Fruit fly (Drosophila melanogaster): Measurements from ENCODE around the gene CG16952.

The CG16952 gene

DNA sequence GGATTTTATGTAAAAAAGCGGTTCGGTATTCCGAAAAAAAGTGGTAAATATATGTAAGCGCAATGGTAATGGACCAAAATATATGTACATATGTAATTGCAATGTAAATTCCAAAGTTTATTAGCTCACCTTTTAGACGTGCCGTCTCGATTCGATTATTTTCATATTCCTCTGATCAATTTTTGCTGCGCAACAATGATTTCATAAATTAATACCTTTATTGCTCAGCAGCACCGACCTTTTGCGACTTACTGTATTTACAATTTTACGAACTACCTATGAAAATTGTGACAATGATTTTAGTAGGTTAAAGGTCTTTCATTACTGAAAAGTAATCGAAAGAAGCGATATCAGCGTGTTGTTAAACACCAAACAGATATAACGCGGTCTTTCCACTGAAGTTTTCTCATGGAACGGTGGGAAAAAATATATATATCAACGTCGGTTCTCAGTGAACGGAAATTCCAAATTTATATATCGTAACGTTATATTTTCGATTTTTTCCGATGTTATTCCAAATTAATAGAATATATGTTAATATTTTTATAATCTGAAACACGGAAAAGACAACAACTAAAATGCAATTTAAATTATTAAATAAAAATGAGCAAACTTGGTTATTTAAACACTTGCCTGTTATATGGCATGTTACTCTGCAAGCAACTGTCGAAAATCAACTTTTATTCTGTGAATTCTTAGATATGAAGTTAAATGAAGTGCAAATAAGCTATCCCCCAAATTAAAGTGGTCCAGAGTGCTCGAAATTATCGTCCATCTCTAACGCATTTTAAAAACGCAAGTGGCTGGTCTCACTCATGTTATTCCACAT lies 20.0 kb downstream of the CG16952 start, which contains the start of the genes MSBP and CG15916 (continued):
- TF ChIP-seq CG13296 (GFP tag; optimal IDR thresholded peaks at IDR 0.05) (no peak), nmo (GFP tag; optimal IDR thresholded peaks at IDR 0.05) (peak; percentile 70), Rfx (GFP tag; IDR thresholded peaks at IDR 0.05) (peak; percentile 49; the same call in 1 of the 2 replicates), NFAT (GFP tag; IDR thresholded peaks at IDR 0.05) (no peak), ssp (GFP tag; IDR thresholded peaks at IDR 0.05) (peak; percentile 93), CG1602 (GFP tag; optimal IDR thresholded peaks at IDR 0.05) (peak; percentile 13), CTCF (GFP tag; optimal IDR thresholded peaks at IDR 0.05) (no peak), CG7928 (GFP tag; optimal IDR thresholded peaks at IDR 0.05) (no peak), Hr3 (GFP tag; optimal IDR thresholded peaks at IDR 0.05) (peak; percentile 22), Sox100B (GFP tag; optimal IDR thresholded peaks at IDR 0.05) (peak; percentile 21), CG13287 (GFP tag; IDR thresholded peaks at IDR 0.05; ENCODE audit: partially characterized antibody) (peak; percentile 13; the same call in 1 of the 2 replicates), knrl (GFP tag; IDR thresholded peaks at IDR 0.05; ENCODE audit: partially characterized antibody) (0 out of 3 replicates have a peak, but pooled peaks have one; percentile 21), E2f1 (GFP tag; IDR thresholded peaks at IDR 0.05) (no peak), Xbp1 (GFP tag; optimal IDR thresholded peaks at IDR 0.05) (peak; percentile 19), danr (GFP tag; IDR thresholded peaks at IDR 0.05) (no peak), CG11085 (GFP tag; IDR thresholded peaks at IDR 0.05) (no peak), sqz (GFP tag; optimal IDR thresholded peaks at IDR 0.05) (no peak), fd102C (GFP tag; optimal IDR thresholded peaks at IDR 0.05) (no peak), Sox102F (GFP tag; optimal IDR thresholded peaks at IDR 0.05) (no peak), CG11560 (tag; IDR thresholded peaks at IDR 0.05) (no peak), Awh (GFP tag; IDR thresholded peaks at IDR 0.05) (no peak), CG32532 (GFP tag; IDR thresholded peaks at IDR 0.05) (no peak), CG7963 (GFP tag; IDR thresholded peaks at IDR 0.05; ENCODE audit: partially characterized antibody) (no peak), tio (GFP tag; optimal IDR thresholded peaks at IDR 0.05) (no peak), chinmo (GFP tag; IDR thresholded peaks at IDR 0.05; ENCODE audit: partially characterized antibody) (no peak), h (optimal IDR thresholded peaks at IDR 0.05) (no peak), CG4707 (GFP tag; optimal IDR thresholded peaks at IDR 0.05) (no peak), tx (GFP tag; optimal IDR thresholded peaks at IDR 0.05) (no peak), ara (GFP tag; IDR thresholded peaks at IDR 0.05) (no peak), lab (GFP tag; optimal IDR thresholded peaks at IDR 0.05) (no peak), eyg (GFP tag; optimal IDR thresholded peaks at IDR 0.05) (no peak), Dref (GFP tag; IDR thresholded peaks at IDR 0.05) (peak; percentile 61), CG8089 (GFP tag; optimal IDR thresholded peaks at IDR 0.05) (no peak), CG7786 (GFP tag; optimal IDR thresholded peaks at IDR 0.05) (no peak), CG10147 (GFP tag; optimal IDR thresholded peaks at IDR 0.05) (no peak), bigmax (GFP tag; optimal IDR thresholded peaks at IDR 0.05) (no peak), prd (optimal IDR thresholded peaks at IDR 0.05) (no peak), prd (GFP tag; IDR thresholded peaks at IDR 0.05) (no peak), ab (GFP tag; optimal IDR thresholded peaks at IDR 0.05) (no peak), Mrtf (GFP tag; IDR thresholded peaks at IDR 0.05) (0 out of 3 replicates have a peak, but pooled peaks have one; percentile 27), CG8281 (tag; optimal IDR thresholded peaks at IDR 0.05) (no peak), Nf-YA (GFP tag; IDR thresholded peaks at IDR 0.05) (no peak), BEAF-32 (GFP tag; optimal IDR thresholded peaks at IDR 0.05) (peak; percentile 72), CG14014 (GFP tag; IDR thresholded peaks at IDR 0.05) (no peak), Ets65A (GFP tag) (no peak), Dfd (GFP tag; optimal IDR thresholded peaks at IDR 0.05) (peak in 1 of 2 experiments; percentile 3), tap (tag; optimal IDR thresholded peaks at IDR 0.05) (no peak), gt (GFP tag; IDR thresholded peaks at IDR 0.05) (no peak), CG3726 (GFP tag; IDR thresholded peaks at IDR 0.05) (no peak), Dll (GFP tag; IDR thresholded peaks at IDR 0.05; ENCODE audit: partially characterized antibody) (no peak), Hand (GFP tag; optimal IDR thresholded peaks at IDR 0.05) (no peak)

All from whole organism, embryonic.